Worm (Caenorhabditis elegans): Measurements from ENCODE around the gene K01G5.10.

DNA sequence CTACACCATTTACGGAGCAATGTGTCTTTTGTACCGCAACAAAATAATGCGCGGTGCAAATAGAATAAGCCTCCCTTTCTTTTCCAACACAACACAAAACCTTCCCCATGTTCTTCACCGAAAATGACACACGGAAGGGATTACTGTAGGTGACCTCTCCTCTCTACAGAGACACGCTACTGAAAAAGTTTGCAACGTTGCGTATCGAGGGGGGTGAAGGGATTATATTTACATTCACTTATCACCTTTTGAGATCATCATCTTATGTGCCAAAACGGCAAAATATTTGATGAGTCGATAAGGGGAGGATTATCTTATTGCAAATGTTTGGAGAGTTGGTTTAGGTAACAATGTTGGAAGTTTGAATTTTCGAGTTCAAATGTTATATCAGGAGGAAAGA lies 24.7 kb upstream of the K01G5.10 start:
- TF ChIP-seq tab-1 (GFP tag; IDR thresholded peaks at IDR 0.05): no peak
- no peak for TF ChIP-seq med-1 (GFP tag; optimal IDR thresholded peaks at IDR 0.05; ENCODE audit: insufficient read depth)
- TF ChIP-seq ztf-29 (GFP tag; IDR thresholded peaks at IDR 0.05): no peak

All from whole organism, midembryonic.